Fruit fly (Drosophila melanogaster) whole organism, embryonic: ENCODE data around the gene Pgant8.

ENCODE experiments used
- Atf3 ChIP-seq: fragments of 200-800 bp; sonication (Bioruptor generic); optimal IDR thresholded peaks from 3 replicates; lab custom pipeline; 2016; ENCODE audit warnings: missing biosample characterization, missing genetic modification characterization
- CG10147 ChIP-seq: fragments of 200-800 bp; sonication (Bioruptor generic); optimal IDR thresholded peaks from 2 replicates; lab custom pipeline; 2019; ENCODE audit warnings: missing biosample characterization, mild to moderate bottlenecking, missing genetic modification characterization, moderate library complexity
- CG10267 ChIP-seq: fragments of 200-800 bp; sonication (Bioruptor generic); optimal IDR thresholded peaks from 2 replicates; lab custom pipeline; 2018; ENCODE audit warnings: missing biosample characterization, mild to moderate bottlenecking, missing genetic modification characterization, moderate library complexity
- CG10462 ChIP-seq: fragments of 200-800 bp; sonication (Bioruptor generic); optimal IDR thresholded peaks from 2 replicates; lab custom pipeline; 2016; ENCODE audit warnings: missing biosample characterization, missing genetic modification characterization
- CG11085 ChIP-seq: fragments of 200-800 bp; sonication (Bioruptor generic); IDR thresholded peaks from 2 replicates; pipeline ENCODE4 v1.3.6; 2022; ENCODE audit warnings: missing biosample characterization, missing genetic modification characterization
- CG12942 ChIP-seq: fragments of 200-800 bp; sonication (Bioruptor generic); optimal IDR thresholded peaks from 3 replicates; lab custom pipeline; 2016; ENCODE audit warnings: missing biosample characterization, missing genetic modification characterization
- CG15479 ChIP-seq: fragments of 200-800 bp; sonication (Bioruptor generic); optimal IDR thresholded peaks from 3 replicates; lab custom pipeline; 2019; ENCODE audit warnings: missing biosample characterization, mild to moderate bottlenecking, missing genetic modification characterization, moderate library complexity
- CG1602 ChIP-seq: fragments of 200-800 bp; sonication (Bioruptor generic); optimal IDR thresholded peaks from 3 replicates; lab custom pipeline; 2016; ENCODE audit warnings: missing biosample characterization, missing genetic modification characterization
- CG1603 ChIP-seq: fragments of 200-800 bp; sonication (Bioruptor generic); optimal IDR thresholded peaks from 2 replicates; lab custom pipeline; 2019; ENCODE audit warnings: missing biosample characterization, mild to moderate bottlenecking, missing genetic modification characterization, moderate library complexity
- CG17385 ChIP-seq: fragments of 200-800 bp; sonication (Bioruptor generic); optimal IDR thresholded peaks from 3 replicates; lab custom pipeline; 2018; ENCODE audit warnings: missing biosample characterization, mild to moderate bottlenecking, missing genetic modification characterization
- CG18599 ChIP-seq: fragments of 200-800 bp; sonication (Bioruptor generic); optimal IDR thresholded peaks from 3 replicates; lab custom pipeline; 2017; ENCODE audit warnings: missing biosample characterization, missing genetic modification characterization, mild to moderate bottlenecking, moderate library complexity, missing genetic modification reagents
- CG30431 ChIP-seq: fragments of 200-800 bp; sonication (Bioruptor generic); optimal IDR thresholded peaks from 2 replicates; lab custom pipeline; 2017; ENCODE audit warnings: missing biosample characterization, missing genetic modification characterization
- CG31224 ChIP-seq: fragments of 200-800 bp; sonication (Bioruptor generic); IDR thresholded peaks from 2 replicates; pipeline ENCODE4 v1.3.6; 2022; ENCODE audit warnings: missing biosample characterization, missing genetic modification characterization
- CG42726 ChIP-seq: fragments of 200-800 bp; sonication (Bioruptor generic); IDR thresholded peaks from 2 replicates; pipeline ENCODE4 v1.3.6; 2022; ENCODE audit warnings: missing biosample characterization, missing genetic modification characterization; ENCODE audit not compliant: partially characterized antibody
- CG6791 ChIP-seq: fragments of 200-800 bp; sonication (Bioruptor generic); IDR thresholded peaks from 3 replicates; pipeline ENCODE4 v1.3.6; 2022; ENCODE audit warnings: missing biosample characterization, missing genetic modification characterization; ENCODE audit not compliant: partially characterized antibody
- CG7839 ChIP-seq: fragments of 200-800 bp; sonication (Bioruptor generic); optimal IDR thresholded peaks from 3 replicates; lab custom pipeline; 2018; ENCODE audit warnings: missing biosample characterization, mild to moderate bottlenecking, missing genetic modification characterization, moderate library complexity
- CG7987 ChIP-seq: fragments of 200-800 bp; sonication (Bioruptor generic); optimal IDR thresholded peaks from 2 replicates; lab custom pipeline; 2018; ENCODE audit warnings: missing biosample characterization, mild to moderate bottlenecking, missing genetic modification characterization, moderate library complexity
- CG8290 ChIP-seq, 3 experiments: fragments of 200-800 bp; sonication (Bioruptor generic); optimal IDR thresholded peaks; 2 replicates each; lab custom pipeline; 2016 to 2019; ENCODE audit warnings: missing biosample characterization in 3 of 3, missing genetic modification characterization in 3 of 3, mild to moderate bottlenecking in 2 of 3, moderate library complexity in 1 of 3
- CG9609 ChIP-seq: fragments of 200-800 bp; sonication (Bioruptor generic); optimal IDR thresholded peaks from 3 replicates; lab custom pipeline; 2016; ENCODE audit warnings: missing biosample characterization, missing genetic modification characterization
- CG9727 ChIP-seq: fragments of 200-800 bp; sonication (Bioruptor generic); optimal IDR thresholded peaks from 3 replicates; lab custom pipeline; 2017; ENCODE audit warnings: missing biosample characterization, mild to moderate bottlenecking, missing genetic modification characterization
- CkIIα-i1 ChIP-seq: fragments of 200-800 bp; sonication (Bioruptor generic); IDR thresholded peaks from 2 replicates; pipeline ENCODE4 v1.3.6; 2022; ENCODE audit warnings: missing biosample characterization, missing genetic modification characterization
- Dfd ChIP-seq, 2 experiments: fragments of >200 bp; optimal IDR thresholded peaks; 2 replicates each; lab custom pipeline; 2017; ENCODE audit warnings: missing biosample characterization in 2 of 2, missing genetic modification characterization in 2 of 2
- Hand ChIP-seq: fragments of 200-800 bp; sonication (Bioruptor generic); optimal IDR thresholded peaks from 2 replicates; lab custom pipeline; 2017; ENCODE audit warnings: mild to moderate bottlenecking, missing biosample characterization, missing genetic modification reagents, missing genetic modification characterization
- Hmr ChIP-seq: fragments of 200-800 bp; sonication (Bioruptor generic); optimal IDR thresholded peaks from 3 replicates; lab custom pipeline; 2017; ENCODE audit warnings: mild to moderate bottlenecking, missing biosample characterization, missing genetic modification reagents, missing genetic modification characterization
- Jarid2 ChIP-seq: fragments of 200-800 bp; sonication (Bioruptor generic); optimal IDR thresholded peaks from 3 replicates; lab custom pipeline; 2017; ENCODE audit warnings: mild to moderate bottlenecking, missing biosample characterization, missing genetic modification reagents, missing genetic modification characterization
- Opbp ChIP-seq: fragments of 200-800 bp; sonication (Bioruptor generic); IDR thresholded peaks from 3 replicates; pipeline ENCODE4 v1.3.6; 2022; ENCODE audit warnings: missing biosample characterization, missing genetic modification characterization; ENCODE audit not compliant: partially characterized antibody
- Sry-β ChIP-seq: fragments of 200-800 bp; sonication (Bioruptor generic); optimal IDR thresholded peaks from 2 replicates; lab custom pipeline; 2018; ENCODE audit warnings: missing biosample characterization, mild to moderate bottlenecking, missing genetic modification characterization, moderate library complexity
- TFAM ChIP-seq: fragments of 200-800 bp; sonication (Bioruptor generic); optimal IDR thresholded peaks from 2 replicates; lab custom pipeline; 2017; ENCODE audit warnings: missing biosample characterization, missing genetic modification characterization, inconsistent platforms
- Vsx1 ChIP-seq: fragments of 200-800 bp; sonication (Bioruptor generic); optimal IDR thresholded peaks from 2 replicates; lab custom pipeline; 2017; ENCODE audit warnings: missing biosample characterization, mild to moderate bottlenecking, missing genetic modification characterization, missing genetic modification reagents
- Xrp1 ChIP-seq: fragments of 200-800 bp; sonication (Bioruptor generic); IDR thresholded peaks from 2 replicates; pipeline ENCODE4 v1.3.6; 2022; ENCODE audit warnings: missing biosample characterization, missing genetic modification characterization
- chif ChIP-seq, 2 experiments: fragments of 200-800 bp; sonication (Bioruptor generic); optimal IDR thresholded peaks; 3 replicates each; lab custom pipeline; 2016; ENCODE audit warnings: missing biosample characterization in 2 of 2, missing genetic modification characterization in 2 of 2
- emc ChIP-seq: fragments of 200-800 bp; sonication (Bioruptor generic); optimal IDR thresholded peaks from 2 replicates; lab custom pipeline; 2016; ENCODE audit warnings: missing biosample characterization, missing genetic modification characterization
- gfzf ChIP-seq: fragments of 200-800 bp; sonication (Bioruptor generic); optimal IDR thresholded peaks from 2 replicates; lab custom pipeline; 2016; ENCODE audit warnings: missing biosample characterization, mild to moderate bottlenecking, missing genetic modification characterization, moderate library complexity
- hth ChIP-seq: fragments of >200 bp; optimal IDR thresholded peaks from 2 replicates; lab custom pipeline; 2017; ENCODE audit warnings: inconsistent platforms
- kah ChIP-seq: fragments of 200-800 bp; sonication (Bioruptor generic); optimal IDR thresholded peaks from 2 replicates; lab custom pipeline; 2018; ENCODE audit warnings: missing biosample characterization, mild to moderate bottlenecking, missing genetic modification characterization
- nom ChIP-seq: fragments of 200-800 bp; sonication (Bioruptor generic); optimal IDR thresholded peaks from 2 replicates; lab custom pipeline; 2017; ENCODE audit warnings: missing biosample characterization, missing genetic modification characterization, mild to moderate bottlenecking, moderate library complexity, missing genetic modification reagents
- pros ChIP-seq: fragments of 200-800 bp; sonication (Bioruptor generic); optimal IDR thresholded peaks from 3 replicates; lab custom pipeline; 2019; ENCODE audit warnings: missing biosample characterization, mild to moderate bottlenecking, missing genetic modification characterization, moderate library complexity
- ro ChIP-seq: fragments of 200-800 bp; sonication (Bioruptor generic); IDR thresholded peaks from 2 replicates; pipeline ENCODE4 v1.3.6; 2022; ENCODE audit warnings: missing biosample characterization, missing genetic modification characterization
- sc ChIP-seq, 3 experiments: fragments of >200 bp in 2 of 3; fragments of 200-800 bp in 1 of 3; sonication (Bioruptor generic) in 1 of 3; optimal IDR thresholded peaks; 2 replicates in 2 of 3; 3 replicates in 1 of 3; lab custom pipeline; 2017; ENCODE audit warnings: mild to moderate bottlenecking in 1 of 3, missing biosample characterization in 1 of 3, missing genetic modification characterization in 1 of 3, missing genetic modification reagents in 1 of 3
- so ChIP-seq: fragments of 200-800 bp; sonication (Bioruptor generic); IDR thresholded peaks from 3 replicates; pipeline ENCODE4 v1.3.6; 2022; ENCODE audit warnings: missing biosample characterization, missing genetic modification characterization
- ssp ChIP-seq: fragments of 200-800 bp; sonication (Bioruptor generic); IDR thresholded peaks from 2 replicates; pipeline ENCODE4 v1.3.6; 2022; ENCODE audit warnings: missing biosample characterization, missing genetic modification characterization
- tap ChIP-seq: fragments of 200-800 bp; optimal IDR thresholded peaks from 3 replicates; lab custom pipeline; 2019; ENCODE audit warnings: missing biosample characterization, mild to moderate bottlenecking, missing genetic modification characterization, moderate library complexity
- tgo ChIP-seq: fragments of 200-800 bp; sonication (Bioruptor generic); IDR thresholded peaks from 3 replicates; pipeline ENCODE4 v1.3.6; 2022; ENCODE audit warnings: missing biosample characterization, missing genetic modification characterization
- toy ChIP-seq: fragments of 200-800 bp; sonication (Bioruptor generic); IDR thresholded peaks from 2 replicates; pipeline ENCODE4 v1.3.6; 2022; ENCODE audit warnings: missing biosample characterization, missing genetic modification characterization
- trem ChIP-seq: fragments of 200-800 bp; optimal IDR thresholded peaks from 3 replicates; lab custom pipeline; 2019; ENCODE audit warnings: missing biosample characterization, mild to moderate bottlenecking, missing genetic modification characterization, moderate library complexity
- vnd ChIP-seq: fragments of 200-800 bp; sonication (Bioruptor generic); IDR thresholded peaks from 3 replicates; pipeline ENCODE4 v1.3.6; 2022; ENCODE audit warnings: missing biosample characterization, missing genetic modification characterization; ENCODE audit not compliant: partially characterized antibody
- yki ChIP-seq: fragments of >200 bp; optimal IDR thresholded peaks from 3 replicates; lab custom pipeline; 2018
- zen2 ChIP-seq: fragments of 200-800 bp; sonication (Bioruptor generic); IDR thresholded peaks from 3 replicates; pipeline ENCODE4 v1.3.6; 2022; ENCODE audit warnings: missing biosample characterization, missing genetic modification characterization; ENCODE audit not compliant: partially characterized antibody
- zf30C ChIP-seq: fragments of 200-800 bp; sonication (Bioruptor generic); optimal IDR thresholded peaks from 3 replicates; lab custom pipeline; 2018; ENCODE audit warnings: missing biosample characterization, mild to moderate bottlenecking, missing genetic modification characterization

Pgant8 gene

DNA sequence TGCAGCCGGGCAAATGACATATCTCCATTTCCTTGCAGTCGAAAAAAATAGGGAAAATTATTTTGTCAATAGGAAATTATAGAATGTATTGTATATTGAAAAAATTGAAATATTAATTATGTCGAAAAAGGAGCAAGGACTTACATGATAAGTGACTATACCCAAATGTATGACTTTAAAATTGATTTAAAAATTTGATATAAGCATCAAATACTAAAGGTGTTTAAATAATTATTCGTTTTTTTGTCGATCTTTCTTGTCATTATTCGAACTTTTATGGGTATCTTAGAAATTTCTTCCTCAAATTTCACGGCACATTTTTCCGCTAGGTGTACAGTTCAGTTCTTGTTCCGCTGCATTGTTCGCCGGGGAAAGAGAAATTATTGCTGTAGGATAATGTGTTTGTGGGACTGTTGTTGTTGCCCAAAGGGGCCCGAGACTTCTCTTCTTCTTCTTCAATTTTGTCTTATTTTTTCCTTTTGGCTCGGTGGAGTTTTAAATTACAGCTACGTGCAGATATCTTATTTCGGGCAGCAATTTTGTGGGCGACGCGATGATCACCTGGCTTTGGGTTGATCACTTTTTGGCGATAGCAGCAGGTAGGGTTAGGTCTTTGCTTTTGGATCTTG lies 16.8 kb downstream of the Pgant8 start (continued):
- peak; percentile 60 for TF ChIP-seq CG30431 (GFP tag; lab: Kevin White, UChicago)
- no peak for TF ChIP-seq zen2 (GFP tag; lab: Robert Waterston, UW)
- TF ChIP-seq CG17385 = peak; percentile 70
- TF ChIP-seq Sry-β (GFP tag; lab: Kevin White, UChicago) = no peak
- TF ChIP-seq trem (tag; lab: Kevin White, UChicago) = peak; percentile 39
- TF ChIP-seq gfzf (GFP tag; lab: Kevin White, UChicago) = no peak
- no peak for TF ChIP-seq tgo (GFP tag; lab: Robert Waterston, UW)
- TF ChIP-seq chif (GFP tag; optimal IDR thresholded peaks at IDR 0.05; lab: Kevin White, UChicago) = peak in 1 of 2 experiments; percentile 58
- no peak for TF ChIP-seq CG18599 (GFP tag; lab: Kevin White, UChicago)
- TF ChIP-seq CG9727 (GFP tag; lab: Kevin White, UChicago) = peak; percentile 90
- TF ChIP-seq toy = no peak
- TF ChIP-seq CG7839 (tag; lab: Kevin White, UChicago) = peak; percentile 57
- peak; percentile 29 for TF ChIP-seq CG10462 (GFP tag; lab: Kevin White, UChicago)
- 0 out of 3 replicates have a peak, but pooled peaks have one; percentile 13 for TF ChIP-seq CG6791
- TF ChIP-seq CG15479 = no peak
- TF ChIP-seq vnd (GFP tag; lab: Robert Waterston, UW) = no peak
- TF ChIP-seq Hmr (GFP tag; lab: Kevin White, UChicago) = no peak
- TF ChIP-seq CG8290 (GFP tag; optimal IDR thresholded peaks at IDR 0.05; lab: Kevin White, UChicago) = peak; percentile 19
- TF ChIP-seq CG8290 (tag; optimal IDR thresholded peaks at IDR 0.05; lab: Kevin White, UChicago) = peak in 1 of 2 experiments; percentile 41
- no peak for TF ChIP-seq CG7987 (GFP tag; lab: Kevin White, UChicago)
- no peak for TF ChIP-seq sc (optimal IDR thresholded peaks at IDR 0.05; lab: Kevin White, UChicago)
- peak; percentile 58 for TF ChIP-seq sc (GFP tag; optimal IDR thresholded peaks at IDR 0.05; lab: Kevin White, UChicago)
- no peak for TF ChIP-seq emc (GFP tag; lab: Kevin White, UChicago)
- no peak for TF ChIP-seq tap
- no peak for TF ChIP-seq yki
- no peak for TF ChIP-seq Hand (GFP tag; lab: Kevin White, UChicago)
- TF ChIP-seq kah (GFP tag; lab: Kevin White, UChicago) = no peak
- TF ChIP-seq Dfd (GFP tag; optimal IDR thresholded peaks at IDR 0.05; lab: Kevin White, UChicago) = no peak
- no peak for TF ChIP-seq pros (GFP tag; lab: Kevin White, UChicago)
- TF ChIP-seq CG10147 (GFP tag; lab: Kevin White, UChicago) = no peak
- no peak for TF ChIP-seq ssp
- TF ChIP-seq nom = no peak
- TF ChIP-seq zf30C = peak; percentile 97
- TF ChIP-seq CG9609 = no peak
- TF ChIP-seq CG1602 = peak; percentile 40
- no peak for TF ChIP-seq Atf3 (GFP tag; lab: Kevin White, UChicago)
- no peak for TF ChIP-seq so (GFP tag; lab: Robert Waterston, UW)
- TF ChIP-seq Jarid2 (GFP tag; lab: Kevin White, UChicago) = no peak
- TF ChIP-seq CG1603 (tag; lab: Kevin White, UChicago) = no peak
- TF ChIP-seq CG31224 (GFP tag; lab: Robert Waterston, UW) = no peak
- TF ChIP-seq CG11085 (GFP tag; lab: Robert Waterston, UW) = no peak
- peak; percentile 60 for TF ChIP-seq CG10267
- no peak for TF ChIP-seq CG12942 (GFP tag; lab: Kevin White, UChicago)
- TF ChIP-seq Xrp1 (GFP tag; lab: Robert Waterston, UW) = peak; percentile 47; the same call in 1 of the 2 replicates
- no peak for TF ChIP-seq TFAM (GFP tag; lab: Kevin White, UChicago)
- TF ChIP-seq Opbp = no peak
- TF ChIP-seq CkIIα-i1 (GFP tag; lab: Robert Waterston, UW) = no peak
- TF ChIP-seq Vsx1 = no peak
- TF ChIP-seq hth (lab: Kevin White, UChicago) = no peak
- TF ChIP-seq ro (GFP tag; lab: Robert Waterston, UW) = no peak
- no peak for TF ChIP-seq CG42726
